Fruit fly (Drosophila melanogaster): ENCODE measurements around the gene hd.
A peak's percentile ranks its signal among the peaks of the same experiment; 100 is the strongest.

- TF ChIP-seq kay (GFP tag; ENCODE audit: borderline replicate concordance), result no peak
- no peak for TF ChIP-seq CG12768 (GFP tag; optimal IDR thresholded peaks at IDR 0.05)
- TF ChIP-seq toe (GFP tag; optimal IDR thresholded peaks at IDR 0.05), result no peak
- no peak for TF ChIP-seq CG7101 (tag; optimal IDR thresholded peaks at IDR 0.05)
- no peak for TF ChIP-seq Crg-1 (GFP tag; optimal IDR thresholded peaks at IDR 0.05)
- TF ChIP-seq Mnt (GFP tag; optimal IDR thresholded peaks at IDR 0.05), result no peak
- no peak for TF ChIP-seq CG7045 (GFP tag; optimal IDR thresholded peaks at IDR 0.05)
- TF ChIP-seq CG11617 (GFP tag; optimal IDR thresholded peaks at IDR 0.05), result no peak
- no peak for TF ChIP-seq CG33017 (tag; optimal IDR thresholded peaks at IDR 0.05)
- no peak for TF ChIP-seq ovo (GFP tag; optimal IDR thresholded peaks at IDR 0.05)
- peak; percentile 63 for TF ChIP-seq cic (GFP tag; optimal IDR thresholded peaks at IDR 0.05)
- TF ChIP-seq tj (GFP tag; optimal IDR thresholded peaks at IDR 0.05), result no peak
Measured at dm6 chr3R:5395210-5395609, 20.4 kb upstream of the hd start.

Data from whole organism, adult.